Worm (Caenorhabditis elegans): ENCODE data around the gene T02D1.8.

Gene T02D1.8

DNA sequence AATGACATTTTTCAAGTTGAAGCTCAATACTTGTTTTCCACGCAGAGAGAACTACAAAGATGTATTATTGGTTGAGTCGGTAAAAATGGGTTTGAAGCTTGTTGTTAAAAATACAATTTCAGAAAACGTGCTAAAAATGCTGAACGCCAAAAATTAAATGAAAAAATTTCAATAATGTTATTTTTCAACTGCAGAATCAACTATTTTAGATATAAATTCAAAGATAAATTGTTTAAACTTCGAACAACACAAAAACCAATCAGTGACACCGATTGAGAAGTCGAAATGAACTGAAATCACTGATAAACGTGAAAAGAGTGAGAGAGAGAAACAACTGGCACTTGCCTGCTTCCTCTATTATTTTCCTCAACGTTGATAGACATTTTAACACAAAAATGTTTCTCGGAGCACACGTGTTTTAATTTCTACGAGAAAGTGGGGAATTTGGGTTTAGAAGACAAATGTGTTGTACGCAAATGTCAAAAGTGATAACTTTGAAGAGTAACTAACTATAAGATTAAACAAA is at the start of gene T02D1.8:
Gene T02D1.8 (minus strand): TSS at position 51 of the 526 bp plus-strand sequence.
- TF ChIP-seq B0310.2 (tag; optimal IDR thresholded peaks at IDR 0.05) = no peak
- no peak for TF ChIP-seq aly-1 (tag; optimal IDR thresholded peaks at IDR 0.05)
- TF ChIP-seq hmbx-1 (tag; optimal IDR thresholded peaks at IDR 0.05) = no peak

ce11 chrIV:17437038-17437437 is 49.7 kb upstream of the T02D1.8 start, which contains the start of gene C06A12.8:
Gene C06A12.8, plus strand, starts transcription at chrIV:17437338.
- TF ChIP-seq scrt-1 (GFP tag; IDR thresholded peaks at IDR 0.05) (no peak), B0310.2 (tag; optimal IDR thresholded peaks at IDR 0.05) (no peak), F13C5.2 (tag; optimal IDR thresholded peaks at IDR 0.05) (no peak), hmbx-1 (tag; optimal IDR thresholded peaks at IDR 0.05) (no peak)

DNA sequence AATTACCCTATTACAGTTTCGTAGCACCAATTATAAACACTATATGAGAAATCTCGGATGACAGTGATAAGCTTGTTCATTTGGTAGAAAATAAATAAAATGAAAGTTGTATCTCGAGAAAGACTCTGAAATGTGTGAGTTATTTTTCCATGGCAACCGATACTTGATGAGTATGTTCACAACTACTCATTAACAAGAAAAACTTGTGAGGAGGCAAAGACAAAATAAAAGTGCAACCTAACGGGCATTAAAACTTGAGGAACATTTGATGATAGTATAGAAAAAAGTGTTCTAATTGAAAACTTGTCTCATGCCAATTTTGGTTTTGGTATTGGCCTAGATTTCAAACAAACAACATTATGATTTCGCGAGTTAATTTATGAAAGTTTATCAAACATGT is 49.3 kb upstream of the T02D1.8 start, which contains the start of gene gcy-27:
Gene gcy-27 (minus strand): TSS at position 101 of the 400 bp plus-strand sequence.
- TF ChIP-seq tbx-37 (GFP tag; conservative IDR thresholded peaks at IDR 0.05) = no peak
- TF ChIP-seq aly-1 (tag; optimal IDR thresholded peaks at IDR 0.05) = no peak
- no peak for TF ChIP-seq hnd-1 (tag; optimal IDR thresholded peaks at IDR 0.05)
- TF ChIP-seq pes-1 (GFP tag; IDR thresholded peaks at IDR 0.05) = no peak

DNA sequence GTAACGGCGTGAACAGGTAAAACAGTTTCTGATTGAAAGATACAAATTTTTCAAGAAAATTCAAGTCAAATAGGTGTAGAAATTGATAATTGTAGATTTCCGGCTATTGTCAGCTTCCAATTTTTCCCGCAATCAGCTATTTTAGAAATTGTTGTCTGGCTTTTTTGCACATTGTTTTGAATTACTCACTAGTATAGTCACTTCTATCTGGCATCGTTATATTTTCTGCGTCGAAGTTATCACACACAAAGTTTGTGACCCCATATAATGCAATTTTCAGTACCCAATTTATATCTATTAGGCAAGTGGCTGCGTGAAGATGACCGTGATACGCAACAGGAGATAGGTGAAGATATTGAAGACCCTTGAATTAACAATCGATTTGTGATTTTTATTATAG is 47.9 kb upstream of the T02D1.8 start:
- TF ChIP-seq F13C5.2 (tag; optimal IDR thresholded peaks at IDR 0.05) (no peak), flt-1 (GFP tag; IDR thresholded peaks at IDR 0.05) (no peak), hnd-1 (tag; optimal IDR thresholded peaks at IDR 0.05) (no peak), tbx-37 (GFP tag; conservative IDR thresholded peaks at IDR 0.05) (no peak), ama-1 (optimal IDR thresholded peaks at IDR 0.05) (no peak), ets-7 (tag; optimal IDR thresholded peaks at IDR 0.05) (no peak), sea-1 (GFP tag; conservative IDR thresholded peaks at IDR 0.05) (no peak), pes-1 (GFP tag; IDR thresholded peaks at IDR 0.05) (no peak), tra-4 (tag; optimal IDR thresholded peaks at IDR 0.05) (no peak), ceh-36 (tag; optimal IDR thresholded peaks at IDR 0.05) (no peak), hmbx-1 (tag; optimal IDR thresholded peaks at IDR 0.05) (no peak), aly-1 (tag; optimal IDR thresholded peaks at IDR 0.05) (no peak), B0310.2 (tag; optimal IDR thresholded peaks at IDR 0.05) (no peak)

DNA sequence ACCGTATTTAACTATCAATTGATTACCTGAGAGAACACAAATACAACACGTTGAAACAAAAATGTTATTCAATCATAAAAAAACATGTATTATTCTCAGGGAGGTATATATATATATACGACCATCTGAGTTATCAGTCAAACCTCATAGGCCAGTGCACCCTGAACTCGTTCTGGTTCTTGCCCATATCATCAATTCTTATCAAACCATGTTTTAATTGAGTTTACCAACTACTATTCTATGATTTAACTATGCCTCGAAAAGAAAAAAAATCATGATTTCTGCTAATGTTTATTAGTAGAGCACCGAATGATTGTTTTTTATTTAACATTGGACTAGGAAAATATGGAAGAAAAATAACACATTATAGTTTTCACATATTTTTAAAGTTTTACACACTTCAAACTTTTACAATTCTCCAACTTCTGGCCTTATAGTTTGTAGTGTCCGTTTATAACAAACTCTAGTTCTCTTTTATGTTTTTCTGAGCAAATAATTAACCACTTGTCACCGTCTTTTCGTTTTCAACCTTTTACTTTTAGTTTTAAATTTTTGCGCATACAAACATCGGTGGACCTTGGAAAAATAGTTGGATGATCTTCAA is 45.0 kb upstream of the T02D1.8 start:
- TF ChIP-seq hmbx-1 (tag; optimal IDR thresholded peaks at IDR 0.05) = no peak
- TF ChIP-seq tbx-37 (GFP tag; conservative IDR thresholded peaks at IDR 0.05) = no peak
- no peak for TF ChIP-seq pes-1 (GFP tag; IDR thresholded peaks at IDR 0.05)
- TF ChIP-seq ceh-36 (tag; optimal IDR thresholded peaks at IDR 0.05) = no peak
- TF ChIP-seq sea-1 (GFP tag; conservative IDR thresholded peaks at IDR 0.05) = no peak
- no peak for TF ChIP-seq flt-1 (GFP tag; IDR thresholded peaks at IDR 0.05)
- no peak for TF ChIP-seq tbx-11 (GFP tag; IDR thresholded peaks at IDR 0.05)

DNA sequence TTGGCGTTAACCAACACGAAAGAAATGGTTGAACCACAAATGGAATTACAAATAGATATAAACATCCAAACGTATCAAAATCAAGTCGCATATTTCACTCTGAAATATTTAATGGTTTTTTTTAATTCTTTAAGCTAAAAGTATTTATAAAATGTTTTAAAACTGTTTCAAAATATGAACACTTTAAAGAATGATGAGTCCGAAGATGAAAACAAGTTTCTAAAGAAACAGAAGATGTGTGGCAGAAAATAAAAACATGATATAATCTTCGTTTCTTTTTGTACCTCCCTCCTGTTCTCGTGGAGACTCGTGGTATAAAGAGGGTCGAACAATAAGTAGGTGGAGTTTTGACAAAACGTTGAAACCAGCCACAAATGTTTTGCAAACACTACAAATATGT is 44.0 kb upstream of the T02D1.8 start, which contains the start of gene lact-6:
Gene lact-6 (minus strand): TSS at position 101 of the 400 bp plus-strand sequence.
- TF ChIP-seq ama-1 (optimal IDR thresholded peaks at IDR 0.05) (no peak), ceh-36 (tag; optimal IDR thresholded peaks at IDR 0.05) (no peak), tbx-11 (GFP tag; IDR thresholded peaks at IDR 0.05) (no peak)

- TF ChIP-seq F13C5.2 (tag; optimal IDR thresholded peaks at IDR 0.05) = no peak
- TF ChIP-seq hmg-4 (GFP tag; optimal IDR thresholded peaks at IDR 0.05) = no peak
- TF ChIP-seq hnd-1 (tag; optimal IDR thresholded peaks at IDR 0.05) = no peak
- no peak for TF ChIP-seq tbx-37 (GFP tag; conservative IDR thresholded peaks at IDR 0.05)
- TF ChIP-seq ets-7 (tag; optimal IDR thresholded peaks at IDR 0.05) = no peak
- TF ChIP-seq pes-1 (GFP tag; IDR thresholded peaks at IDR 0.05) = no peak
- no peak for TF ChIP-seq ceh-36 (tag; optimal IDR thresholded peaks at IDR 0.05)
- TF ChIP-seq B0310.2 (tag; optimal IDR thresholded peaks at IDR 0.05) = no peak
- TF ChIP-seq ama-1 (optimal IDR thresholded peaks at IDR 0.05) = no peak
- TF ChIP-seq ceh-13 (GFP tag; optimal IDR thresholded peaks at IDR 0.05) = no peak
- no peak for TF ChIP-seq tra-4 (tag; optimal IDR thresholded peaks at IDR 0.05)
- no peak for TF ChIP-seq aly-1 (tag; optimal IDR thresholded peaks at IDR 0.05)
- no peak for TF ChIP-seq scrt-1 (GFP tag; IDR thresholded peaks at IDR 0.05)
- no peak for TF ChIP-seq hmbx-1 (tag; optimal IDR thresholded peaks at IDR 0.05)
- TF ChIP-seq sea-1 (GFP tag; conservative IDR thresholded peaks at IDR 0.05) = no peak
- no peak for TF ChIP-seq flt-1 (GFP tag; IDR thresholded peaks at IDR 0.05)
- TF ChIP-seq tbx-11 (GFP tag; IDR thresholded peaks at IDR 0.05) = no peak
Observed at ce11 chrIV:17427423-17427822, 40.1 kb upstream of the T02D1.8 start, which contains the start of gene C06A12.3. Gene C06A12.3, plus strand, starts transcription at chrIV:17427723.

- TF ChIP-seq flt-1 (GFP tag; IDR thresholded peaks at IDR 0.05) = no peak
- no peak for TF ChIP-seq B0310.2 (tag; optimal IDR thresholded peaks at IDR 0.05)
- TF ChIP-seq ceh-13 (GFP tag; optimal IDR thresholded peaks at IDR 0.05) = no peak
- no peak for TF ChIP-seq tbx-37 (GFP tag; conservative IDR thresholded peaks at IDR 0.05)
- TF ChIP-seq hnd-1 (tag; optimal IDR thresholded peaks at IDR 0.05) = no peak
- no peak for TF ChIP-seq ceh-36 (tag; optimal IDR thresholded peaks at IDR 0.05)
- TF ChIP-seq F13C5.2 (tag; optimal IDR thresholded peaks at IDR 0.05) = no peak
- no peak for TF ChIP-seq aly-1 (tag; optimal IDR thresholded peaks at IDR 0.05)
- TF ChIP-seq ama-1 (optimal IDR thresholded peaks at IDR 0.05) = no peak
- no peak for TF ChIP-seq hmbx-1 (tag; optimal IDR thresholded peaks at IDR 0.05)
- TF ChIP-seq ets-7 (tag; optimal IDR thresholded peaks at IDR 0.05) = no peak
- no peak for TF ChIP-seq sea-1 (GFP tag; conservative IDR thresholded peaks at IDR 0.05)
- TF ChIP-seq scrt-1 (GFP tag; IDR thresholded peaks at IDR 0.05) = no peak
- TF ChIP-seq pes-1 (GFP tag; IDR thresholded peaks at IDR 0.05) = no peak
- no peak for TF ChIP-seq tra-4 (tag; optimal IDR thresholded peaks at IDR 0.05)
- TF ChIP-seq tbx-11 (GFP tag; IDR thresholded peaks at IDR 0.05) = no peak
- no peak for TF ChIP-seq hmg-4 (GFP tag; optimal IDR thresholded peaks at IDR 0.05)
Observed at ce11 chrIV:17426970-17427369, 39.7 kb upstream of the T02D1.8 start.

Measured in whole organism, early embryonic.